Fruit fly (Drosophila melanogaster) whole organism, embryonic: ENCODE data around the gene kay.

Source experiments
- CG10366 ChIP-seq: fragments of 200-800 bp; sonication (Bioruptor generic); IDR thresholded peaks from 2 replicates; pipeline ENCODE4 v1.3.6; 2022; ENCODE audit warnings: missing biosample characterization, missing genetic modification characterization
- CG11398 ChIP-seq: fragments of 200-800 bp; sonication (Bioruptor generic); optimal IDR thresholded peaks from 2 replicates; lab custom pipeline; 2016; ENCODE audit warnings: missing biosample characterization, missing genetic modification characterization
- CG12071 ChIP-seq: fragments of 200-800 bp; sonication (Bioruptor generic); optimal IDR thresholded peaks from 3 replicates; lab custom pipeline; 2018; ENCODE audit warnings: missing biosample characterization, mild to moderate bottlenecking, missing genetic modification characterization
- CG12391 ChIP-seq: fragments of 200-800 bp; sonication (Bioruptor generic); optimal IDR thresholded peaks from 3 replicates; lab custom pipeline; 2018; ENCODE audit warnings: missing biosample characterization, mild to moderate bottlenecking, missing genetic modification characterization, moderate library complexity
- CG13123 ChIP-seq: fragments of 200-800 bp; sonication (Bioruptor generic); optimal IDR thresholded peaks from 2 replicates; lab custom pipeline; 2016; ENCODE audit warnings: missing biosample characterization, missing genetic modification characterization
- CG13296 ChIP-seq: fragments of 200-800 bp; sonication (Bioruptor generic); optimal IDR thresholded peaks from 3 replicates; lab custom pipeline; 2018; ENCODE audit warnings: missing biosample characterization, mild to moderate bottlenecking, missing genetic modification characterization
- CG13624 ChIP-seq: fragments of 200-800 bp; sonication (Bioruptor generic); optimal IDR thresholded peaks from 2 replicates; lab custom pipeline; 2016; ENCODE audit warnings: missing biosample characterization, missing genetic modification characterization
- CG13894 ChIP-seq: fragments of 200-800 bp; sonication (Bioruptor generic); optimal IDR thresholded peaks from 3 replicates; lab custom pipeline; 2018; ENCODE audit warnings: missing biosample characterization, mild to moderate bottlenecking, missing genetic modification characterization, moderate library complexity
- CG14965 ChIP-seq: fragments of 200-800 bp; sonication (Bioruptor generic); optimal IDR thresholded peaks from 2 replicates; lab custom pipeline; 2016; ENCODE audit warnings: missing biosample characterization, missing genetic modification characterization, borderline replicate concordance
- CG15073 ChIP-seq: fragments of 200-800 bp; sonication (Bioruptor generic); optimal IDR thresholded peaks from 2 replicates; lab custom pipeline; 2016; ENCODE audit warnings: missing biosample characterization, missing genetic modification characterization
- CG18599 ChIP-seq: fragments of 200-800 bp; sonication (Bioruptor generic); optimal IDR thresholded peaks from 3 replicates; lab custom pipeline; 2017; ENCODE audit warnings: missing biosample characterization, missing genetic modification characterization, mild to moderate bottlenecking, moderate library complexity, missing genetic modification reagents
- CG2199 ChIP-seq: fragments of 200-800 bp; sonication (Bioruptor generic); IDR thresholded peaks from 3 replicates; pipeline ENCODE4 v1.3.6; 2022; ENCODE audit warnings: missing biosample characterization, missing genetic modification characterization
- CG3838 ChIP-seq: fragments of 200-800 bp; sonication (Bioruptor generic); optimal IDR thresholded peaks from 3 replicates; lab custom pipeline; 2016; ENCODE audit warnings: missing biosample characterization, missing genetic modification characterization
- CG3847 ChIP-seq: fragments of 200-800 bp; sonication (Bioruptor generic); IDR thresholded peaks from 2 replicates; pipeline ENCODE4 v1.3.6; 2022; ENCODE audit warnings: missing biosample characterization, missing genetic modification characterization
- CG4617 ChIP-seq: fragments of 200-800 bp; sonication (Bioruptor generic); optimal IDR thresholded peaks from 3 replicates; lab custom pipeline; 2016; ENCODE audit warnings: missing biosample characterization, missing genetic modification characterization, borderline replicate concordance
- CG6791 ChIP-seq: fragments of 200-800 bp; sonication (Bioruptor generic); IDR thresholded peaks from 3 replicates; pipeline ENCODE4 v1.3.6; 2022; ENCODE audit warnings: missing biosample characterization, missing genetic modification characterization; ENCODE audit not compliant: partially characterized antibody
- CG7271 ChIP-seq: fragments of 200-800 bp; sonication (Bioruptor generic); optimal IDR thresholded peaks from 2 replicates; lab custom pipeline; 2018; ENCODE audit warnings: missing biosample characterization, mild to moderate bottlenecking, missing genetic modification characterization, moderate library complexity
- CG8359 ChIP-seq: fragments of 200-800 bp; sonication (Bioruptor generic); optimal IDR thresholded peaks from 2 replicates; lab custom pipeline; 2017; ENCODE audit warnings: missing biosample characterization, mild to moderate bottlenecking, missing genetic modification characterization, borderline replicate concordance
- CG8924 ChIP-seq: fragments of 200-800 bp; optimal IDR thresholded peaks from 3 replicates; lab custom pipeline; 2019; ENCODE audit warnings: missing biosample characterization, mild to moderate bottlenecking, missing genetic modification characterization, moderate library complexity
- Dip3 ChIP-seq: fragments of 200-800 bp; sonication (Bioruptor generic); optimal IDR thresholded peaks from 3 replicates; lab custom pipeline; 2016; ENCODE audit warnings: missing biosample characterization, missing genetic modification characterization
- Doc3 ChIP-seq: fragments of 200-800 bp; sonication (Bioruptor generic); IDR thresholded peaks from 3 replicates; pipeline ENCODE4 v1.3.6; 2022; ENCODE audit warnings: missing biosample characterization, missing genetic modification characterization; ENCODE audit not compliant: partially characterized antibody
- Eip74EF ChIP-seq, 2 experiments: fragments of 200-800 bp in 1 of 2; fragments of >200 bp in 1 of 2; sonication (Bioruptor generic) in 1 of 2; optimal IDR thresholded peaks; 2 replicates each; lab custom pipeline; 2017 to 2019; ENCODE audit warnings: missing biosample characterization in 2 of 2, missing genetic modification characterization in 2 of 2, mild to moderate bottlenecking in 1 of 2, moderate library complexity in 1 of 2
- Gsc ChIP-seq: fragments of 200-800 bp; sonication (Bioruptor generic); IDR thresholded peaks from 2 replicates; pipeline ENCODE4 v1.3.6; 2022; ENCODE audit warnings: missing biosample characterization, missing genetic modification characterization
- H15 ChIP-seq: fragments of 200-800 bp; sonication (Bioruptor generic); IDR thresholded peaks from 3 replicates; pipeline ENCODE4 v1.3.6; 2022; ENCODE audit warnings: missing biosample characterization, missing genetic modification characterization
- H2.0 ChIP-seq: fragments of 200-800 bp; sonication (Bioruptor generic); IDR thresholded peaks from 2 replicates; pipeline ENCODE4 v1.3.6; 2022; ENCODE audit warnings: missing biosample characterization, missing genetic modification characterization
- Hand ChIP-seq: fragments of 200-800 bp; sonication (Bioruptor generic); optimal IDR thresholded peaks from 2 replicates; lab custom pipeline; 2017; ENCODE audit warnings: mild to moderate bottlenecking, missing biosample characterization, missing genetic modification reagents, missing genetic modification characterization
- Lim3 ChIP-seq: fragments of 200-800 bp; sonication (Bioruptor generic); IDR thresholded peaks from 2 replicates; pipeline ENCODE4 v1.3.6; 2022; ENCODE audit warnings: missing biosample characterization, missing genetic modification characterization
- Myb ChIP-seq: fragments of 200-800 bp; sonication (Bioruptor generic); optimal IDR thresholded peaks from 2 replicates; lab custom pipeline; 2016; ENCODE audit warnings: missing biosample characterization, missing genetic modification characterization
- Rx ChIP-seq: fragments of 200-800 bp; sonication (Bioruptor generic); IDR thresholded peaks from 2 replicates; pipeline ENCODE4 v1.3.6; 2022; ENCODE audit warnings: missing biosample characterization, missing genetic modification characterization
- Sry-β ChIP-seq: fragments of 200-800 bp; sonication (Bioruptor generic); optimal IDR thresholded peaks from 2 replicates; lab custom pipeline; 2018; ENCODE audit warnings: missing biosample characterization, mild to moderate bottlenecking, missing genetic modification characterization, moderate library complexity
- Sry-δ ChIP-seq: fragments of 200-800 bp; sonication (Bioruptor generic); optimal IDR thresholded peaks from 2 replicates; lab custom pipeline; 2016; ENCODE audit warnings: missing biosample characterization, missing genetic modification characterization
- Taf1 ChIP-seq: fragments of 200-800 bp; sonication (Bioruptor generic); IDR thresholded peaks from 2 replicates; pipeline ENCODE4 v1.3.6; 2022; ENCODE audit warnings: missing biosample characterization, missing genetic modification characterization
- Tbp ChIP-seq: fragments of >200 bp; optimal IDR thresholded peaks from 2 replicates; lab custom pipeline; 2018; ENCODE audit warnings: missing biosample characterization, missing genetic modification characterization
- al ChIP-seq: fragments of 200-800 bp; sonication (Bioruptor generic); IDR thresholded peaks from 2 replicates; pipeline ENCODE4 v1.3.6; 2022; ENCODE audit warnings: missing biosample characterization, missing genetic modification characterization
- btn ChIP-seq: fragments of 200-800 bp; sonication (Bioruptor generic); optimal IDR thresholded peaks from 2 replicates; lab custom pipeline; 2016; ENCODE audit warnings: missing biosample characterization, missing genetic modification characterization
- dan ChIP-seq: fragments of 200-800 bp; sonication (Bioruptor generic); IDR thresholded peaks from 2 replicates; pipeline ENCODE4 v1.3.6; 2022; ENCODE audit warnings: missing biosample characterization, missing genetic modification characterization
- dysf ChIP-seq: fragments of 200-800 bp; sonication (Bioruptor generic); IDR thresholded peaks from 3 replicates; pipeline ENCODE4 v1.3.6; 2022; ENCODE audit warnings: missing biosample characterization, missing genetic modification characterization
- inv ChIP-seq: fragments of 200-800 bp; sonication (Bioruptor generic); IDR thresholded peaks from 2 replicates; pipeline ENCODE4 v1.3.6; 2022; ENCODE audit warnings: missing biosample characterization, missing genetic modification characterization; ENCODE audit not compliant: partially characterized antibody
- klu ChIP-seq: fragments of 200-800 bp; sonication (Bioruptor generic); IDR thresholded peaks from 2 replicates; pipeline ENCODE4 v1.3.6; 2022; ENCODE audit warnings: missing biosample characterization, missing genetic modification characterization
- mirr ChIP-seq: fragments of 200-800 bp; sonication (Bioruptor generic); optimal IDR thresholded peaks from 3 replicates; lab custom pipeline; 2018; ENCODE audit warnings: missing biosample characterization, mild to moderate bottlenecking, missing genetic modification characterization
- nmo ChIP-seq: fragments of 200-800 bp; sonication (Bioruptor generic); optimal IDR thresholded peaks from 2 replicates; lab custom pipeline; 2018; ENCODE audit warnings: missing biosample characterization, mild to moderate bottlenecking, missing genetic modification characterization, moderate library complexity
- nom ChIP-seq: fragments of 200-800 bp; sonication (Bioruptor generic); optimal IDR thresholded peaks from 2 replicates; lab custom pipeline; 2017; ENCODE audit warnings: missing biosample characterization, missing genetic modification characterization, mild to moderate bottlenecking, moderate library complexity, missing genetic modification reagents
- oc ChIP-seq: fragments of 200-800 bp; sonication (Bioruptor generic); optimal IDR thresholded peaks from 2 replicates; lab custom pipeline; 2018; ENCODE audit warnings: missing biosample characterization, mild to moderate bottlenecking, missing genetic modification characterization, moderate library complexity
- pho ChIP-seq: fragments of 200-800 bp; sonication (Bioruptor generic); optimal IDR thresholded peaks from 2 replicates; lab custom pipeline; 2016; ENCODE audit warnings: missing biosample characterization, missing genetic modification characterization
- phol ChIP-seq: fragments of 200-800 bp; sonication (Bioruptor generic); optimal IDR thresholded peaks from 3 replicates; lab custom pipeline; 2018; ENCODE audit warnings: missing biosample characterization, mild to moderate bottlenecking, missing genetic modification characterization, moderate library complexity
- sim ChIP-seq: fragments of 200-800 bp; sonication (Bioruptor generic); IDR thresholded peaks from 2 replicates; pipeline ENCODE4 v1.3.6; 2022; ENCODE audit warnings: missing biosample characterization, missing genetic modification characterization
- toy ChIP-seq: fragments of 200-800 bp; sonication (Bioruptor generic); IDR thresholded peaks from 2 replicates; pipeline ENCODE4 v1.3.6; 2022; ENCODE audit warnings: missing biosample characterization, missing genetic modification characterization
- vnd ChIP-seq: fragments of 200-800 bp; sonication (Bioruptor generic); IDR thresholded peaks from 3 replicates; pipeline ENCODE4 v1.3.6; 2022; ENCODE audit warnings: missing biosample characterization, missing genetic modification characterization; ENCODE audit not compliant: partially characterized antibody

kay gene

dm6 chr3R:29806682-29807393 is 41.0 kb downstream of the kay start, which contains the start of the genes ca and ncd (continued):
- no peak for TF ChIP-seq Lim3 (GFP tag; lab: Robert Waterston, UW)
- peak; percentile 48 for TF ChIP-seq nmo
- TF ChIP-seq Dip3 (GFP tag; lab: Kevin White, UChicago) = peak; percentile 6

dm6 chr3R:29816266-29816665 is 50.5 kb downstream of the kay start, which contains the start of gene Vps16B:
Gene Vps16B, minus strand, starts transcription at chr3R:29816451.
- TF ChIP-seq CG15073 (GFP tag; lab: Kevin White, UChicago) = no peak
- TF ChIP-seq CG13296 (GFP tag; lab: Kevin White, UChicago) = no peak
- peak; percentile 21; the same call in 1 of the 3 replicates for TF ChIP-seq Doc3 (GFP tag; lab: Robert Waterston, UW)
- TF ChIP-seq inv = no peak
- no peak for TF ChIP-seq CG12071 (GFP tag; lab: Kevin White, UChicago)
- TF ChIP-seq mirr (GFP tag; lab: Kevin White, UChicago) = no peak
- TF ChIP-seq Tbp = no peak
- TF ChIP-seq Myb (GFP tag; lab: Kevin White, UChicago) = peak; percentile 98
- TF ChIP-seq CG14965 (GFP tag; lab: Kevin White, UChicago) = no peak
- TF ChIP-seq CG6791 (GFP tag; lab: Robert Waterston, UW) = peak; percentile 30; the same call in 1 of the 3 replicates
- no peak for TF ChIP-seq dysf
- no peak for TF ChIP-seq toy (GFP tag; lab: Robert Waterston, UW)
- no peak for TF ChIP-seq Rx (GFP tag; lab: Robert Waterston, UW)
- no peak for TF ChIP-seq pho (GFP tag; lab: Kevin White, UChicago)
- no peak for TF ChIP-seq al (GFP tag; lab: Robert Waterston, UW)
- peak; percentile 68 for TF ChIP-seq CG4617
- no peak for TF ChIP-seq CG2199 (GFP tag; lab: Robert Waterston, UW)
- TF ChIP-seq CG10366 (GFP tag; lab: Robert Waterston, UW) = no peak
- TF ChIP-seq CG13624 = no peak
- no peak for TF ChIP-seq oc (tag; lab: Kevin White, UChicago)
- no peak for TF ChIP-seq CG12391 (tag; lab: Kevin White, UChicago)
- TF ChIP-seq CG3847 (GFP tag; lab: Robert Waterston, UW) = peak; percentile 25; the same call in 1 of the 2 replicates
- no peak for TF ChIP-seq CG13894
- TF ChIP-seq btn (GFP tag; lab: Kevin White, UChicago) = no peak
- no peak for TF ChIP-seq Eip74EF (GFP tag; optimal IDR thresholded peaks at IDR 0.05; lab: Kevin White, UChicago)
- TF ChIP-seq Lim3 (GFP tag; lab: Robert Waterston, UW) = no peak
- TF ChIP-seq klu (GFP tag; lab: Robert Waterston, UW) = no peak
- no peak for TF ChIP-seq CG8359 (GFP tag; lab: Kevin White, UChicago)
- TF ChIP-seq Sry-δ (GFP tag; lab: Kevin White, UChicago) = peak; percentile 15
- no peak for TF ChIP-seq dan
- no peak for TF ChIP-seq sim (GFP tag; lab: Robert Waterston, UW)
- TF ChIP-seq CG8924 (tag; lab: Kevin White, UChicago) = no peak
- TF ChIP-seq Gsc = no peak
- TF ChIP-seq CG13123 (GFP tag; lab: Kevin White, UChicago) = no peak
- TF ChIP-seq CG7271 = no peak
- no peak for TF ChIP-seq H15 (GFP tag; lab: Robert Waterston, UW)
- no peak for TF ChIP-seq CG11398 (GFP tag; lab: Kevin White, UChicago)
- TF ChIP-seq nom (GFP tag; lab: Kevin White, UChicago) = no peak
- no peak for TF ChIP-seq CG18599
- no peak for TF ChIP-seq vnd (GFP tag; lab: Robert Waterston, UW)
- TF ChIP-seq CG3838 (GFP tag; lab: Kevin White, UChicago) = no peak
- TF ChIP-seq Taf1 (GFP tag; lab: Robert Waterston, UW) = no peak
- no peak for TF ChIP-seq phol
- TF ChIP-seq Sry-β = no peak
- no peak for TF ChIP-seq H2.0
- TF ChIP-seq Hand = no peak
